Fruit fly (Drosophila melanogaster) S2 (cell line): ENCODE results near the gene CG44574.

Experiments used
- CG8478 ChIP-seq: fragments of >200 bp; optimal IDR thresholded peaks from 2 replicates; lab custom pipeline; 2018
- CTCF ChIP-seq, 2 experiments: fragments of >200 bp; optimal IDR thresholded peaks; 2 replicates each; lab custom pipeline; 2018

dm6 chr2L:5856786-5857185 is 26.8 kb upstream of the CG44574 start:
- no peak for TF ChIP-seq CG8478 (lab: Kevin White, UChicago)
- TF ChIP-seq CTCF (optimal IDR thresholded peaks at IDR 0.05; lab: Kevin White, UChicago): no peak
